Worm (Caenorhabditis elegans): ENCODE data around the gene blos-4.

blos-4 gene

DNA sequence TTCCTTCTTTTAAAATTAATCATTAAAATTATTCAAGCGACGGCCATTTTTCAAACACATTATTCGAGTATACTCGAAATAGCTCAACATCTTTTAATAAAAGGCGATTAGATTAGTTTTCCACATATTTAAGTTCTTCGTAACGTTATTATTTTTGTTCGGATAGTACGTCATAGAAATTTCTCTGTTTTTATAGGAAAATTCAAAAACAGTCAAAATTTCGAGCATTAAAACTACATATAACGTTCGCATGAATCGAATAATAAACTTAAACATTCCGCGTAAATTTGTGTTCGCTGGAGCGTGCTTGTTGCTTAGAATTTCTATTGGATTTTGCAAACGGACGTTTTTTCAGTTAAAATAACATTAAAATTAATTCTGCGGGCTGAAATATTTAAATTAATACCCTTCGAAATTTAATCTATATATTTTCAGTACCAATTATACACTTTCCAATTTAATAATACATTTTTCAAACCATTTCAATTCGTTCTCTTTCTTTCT lies at the start of gene blos-4:
Gene blos-4, plus strand, starts transcription at position 51 of the 504 bp plus-strand sequence.
- TF ChIP-seq attf-3 (GFP tag; conservative IDR thresholded peaks at IDR 0.05) = no peak
- TF ChIP-seq let-526 (GFP tag; IDR thresholded peaks at IDR 0.05) = no peak
- TF ChIP-seq nhr-27 (tag; optimal IDR thresholded peaks at IDR 0.05) = no peak
- no peak for TF ChIP-seq atf-7 (tag; optimal IDR thresholded peaks at IDR 0.05)
- TF ChIP-seq ama-1 (optimal IDR thresholded peaks at IDR 0.05) = no peak
- TF ChIP-seq ama-1 (GFP tag; optimal IDR thresholded peaks at IDR 0.05) = no peak
- TF ChIP-seq somi-1 (GFP tag; optimal IDR thresholded peaks at IDR 0.05) = no peak
- TF ChIP-seq ztf-18 (tag; optimal IDR thresholded peaks at IDR 0.05) = no peak
- TF ChIP-seq ztf-28 (GFP tag; IDR thresholded peaks at IDR 0.05) = no peak
- TF ChIP-seq madf-3 (GFP tag; IDR thresholded peaks at IDR 0.05) = no peak
- TF ChIP-seq lin-35 (GFP tag; optimal IDR thresholded peaks at IDR 0.05) = no peak
- no peak for TF ChIP-seq ceh-79 (tag; optimal IDR thresholded peaks at IDR 0.05)
- TF ChIP-seq ceh-40 (GFP tag; IDR thresholded peaks at IDR 0.05) = no peak
- TF ChIP-seq snpc-1.1 (tag; optimal IDR thresholded peaks at IDR 0.05; ENCODE audit: insufficient read depth) = no peak
- TF ChIP-seq madf-6 (GFP tag; IDR thresholded peaks at IDR 0.05) = no peak
- no peak for TF ChIP-seq let-607 (tag; optimal IDR thresholded peaks at IDR 0.05)

DNA sequence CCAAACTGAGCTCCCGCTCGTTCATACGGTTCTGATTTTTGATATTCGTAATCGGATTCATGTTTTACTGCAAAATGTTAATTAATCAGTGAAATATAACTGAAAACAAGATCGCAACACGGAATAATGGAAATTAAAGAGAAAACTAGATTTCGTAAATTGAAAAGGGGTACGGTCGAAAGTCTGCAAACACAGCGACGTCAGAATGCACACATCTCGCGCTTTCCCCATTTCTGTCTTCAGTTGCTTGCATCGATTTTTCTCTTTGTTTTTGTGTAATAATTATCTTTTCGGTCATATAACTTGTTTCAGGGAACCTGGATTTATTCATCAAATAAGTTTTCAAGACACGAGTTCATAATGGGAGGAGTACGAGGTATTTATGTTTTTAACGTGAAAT lies 48.2 kb upstream of the blos-4 start, which contains the start of the genes rbmx-2 and C30B5.2:
Gene rbmx-2, minus strand, starts transcription at position 74 of the 400 bp plus-strand sequence.
Gene C30B5.2, plus strand, starts transcription at position 306 of the 400 bp plus-strand sequence.
- peak; percentile 92 for TF ChIP-seq F23B12.7 (tag; optimal IDR thresholded peaks at IDR 0.05; ENCODE audit: insufficient read depth)
- TF ChIP-seq attf-6 (GFP tag; IDR thresholded peaks at IDR 0.05) = no peak
- TF ChIP-seq lsl-1 (GFP tag; optimal IDR thresholded peaks at IDR 0.05) = peak; percentile 60
- no peak for TF ChIP-seq F39B2.1 (GFP tag; IDR thresholded peaks at IDR 0.05)
- TF ChIP-seq snpc-3.4 (tag; optimal IDR thresholded peaks at IDR 0.05) = peak; percentile 20
- TF ChIP-seq xnd-1 (tag; optimal IDR thresholded peaks at IDR 0.05) = no peak
- peak; percentile 24 for TF ChIP-seq tbp1 (GFP tag; optimal IDR thresholded peaks at IDR 0.05)
- peak; percentile 23; the same call in 1 of the 2 replicates for TF ChIP-seq D2030.7 (GFP tag; IDR thresholded peaks at IDR 0.05)
- peak; percentile 7 for TF ChIP-seq lsy-27 (tag; optimal IDR thresholded peaks at IDR 0.05; ENCODE audit: borderline replicate concordance, insufficient read depth)
- TF ChIP-seq B0019.2 (GFP tag; conservative IDR thresholded peaks at IDR 0.05) = no peak
- peak; percentile 37; the same call in 1 of the 2 replicates for TF ChIP-seq pbrm-1 (GFP tag; IDR thresholded peaks at IDR 0.05)

DNA sequence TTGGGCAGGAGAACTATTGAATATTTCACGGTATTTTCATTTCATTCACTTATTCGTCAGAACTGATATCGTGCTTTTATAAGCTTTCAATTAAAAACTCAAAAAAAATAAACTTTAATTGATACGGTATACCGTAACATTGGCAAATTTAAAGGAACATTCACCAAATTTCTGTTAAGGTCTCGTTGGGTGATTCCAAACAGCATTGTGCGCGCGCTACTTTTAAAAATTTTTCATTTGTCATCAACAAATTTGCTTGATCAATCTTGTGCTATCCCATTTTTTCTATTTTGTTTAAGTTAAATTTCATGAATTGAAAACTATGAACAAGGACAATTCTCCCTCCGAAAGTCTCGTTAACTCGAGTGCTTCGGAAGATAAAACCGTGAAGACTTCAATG lies 46.6 kb upstream of the blos-4 start, which contains the start of gene szy-4:
Gene szy-4, plus strand, starts transcription at position 229 of the 400 bp plus-strand sequence.
- TF ChIP-seq nfyb-1 (GFP tag; IDR thresholded peaks at IDR 0.05) (no peak), sdz-38 (tag; optimal IDR thresholded peaks at IDR 0.05) (no peak), madf-3 (GFP tag; IDR thresholded peaks at IDR 0.05) (0 out of 2 replicates have a peak, but pooled peaks have one; percentile 33), F23B12.7 (tag; optimal IDR thresholded peaks at IDR 0.05; ENCODE audit: insufficient read depth) (peak; percentile 54), madf-8 (GFP tag; conservative IDR thresholded peaks at IDR 0.05) (peak; percentile 71), unc-130 (GFP tag; optimal IDR thresholded peaks at IDR 0.05) (peak; percentile 2), akir-1 (GFP tag; optimal IDR thresholded peaks at IDR 0.05) (no peak), sptf-2 (GFP tag; optimal IDR thresholded peaks at IDR 0.05) (no peak), D2030.7 (GFP tag; IDR thresholded peaks at IDR 0.05) (peak; percentile 53), xnd-1 (tag; optimal IDR thresholded peaks at IDR 0.05) (peak; percentile 68), F10E7.11 (tag; optimal IDR thresholded peaks at IDR 0.05) (no peak), lin-54 (GFP tag; optimal IDR thresholded peaks at IDR 0.05) (peak; percentile 54), F33H1.4 (GFP tag; IDR thresholded peaks at IDR 0.05) (peak; percentile 86), lsl-1 (GFP tag; optimal IDR thresholded peaks at IDR 0.05) (peak; percentile 86), madf-6 (GFP tag; IDR thresholded peaks at IDR 0.05) (peak; percentile 89), efl-1 (GFP tag; optimal IDR thresholded peaks at IDR 0.05) (peak; percentile 89), tlf-1 (GFP tag; optimal IDR thresholded peaks at IDR 0.05) (no peak), aptf-2 (GFP tag; conservative IDR thresholded peaks at IDR 0.05) (no peak), dpl-1 (GFP tag; optimal IDR thresholded peaks at IDR 0.05) (peak; percentile 62), ceh-91 (GFP tag; IDR thresholded peaks at IDR 0.05) (peak; percentile 40; the same call in 1 of the 2 replicates), nfya-1 (tag; optimal IDR thresholded peaks at IDR 0.05; ENCODE audit: borderline replicate concordance, insufficient read depth) (no peak), hmg-20 (GFP tag; IDR thresholded peaks at IDR 0.05) (no peak), bed-1 (GFP tag; IDR thresholded peaks at IDR 0.05) (no peak)

Measured in whole organism, young adult.